Worm (Caenorhabditis elegans): ENCODE data around the gene F22E5.13.
"Not testable (repeated sequence)": the region's sequence is repeated elsewhere in the genome, so short reads cannot be mapped to it uniquely, and the experiment has no call there.

F22E5.13 gene

DNA sequence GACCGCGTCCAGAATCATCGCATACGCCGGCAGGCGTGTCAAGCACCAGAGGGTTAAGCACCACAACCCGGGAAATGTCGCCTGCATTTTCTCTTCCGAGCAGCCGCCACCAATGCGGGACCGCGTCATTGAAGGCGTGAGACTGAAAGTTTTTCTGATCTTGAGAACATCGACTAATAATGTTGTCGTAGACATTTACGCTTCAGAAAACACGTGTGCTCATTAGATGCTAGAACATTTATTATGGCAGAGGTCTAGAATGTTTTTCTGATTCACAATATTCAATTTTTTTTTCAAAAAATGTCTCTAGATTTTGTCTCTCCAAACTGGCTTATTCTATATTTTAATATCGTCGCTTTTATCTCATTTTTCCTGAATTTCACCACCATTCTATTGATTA is 7.2 kb upstream of the F22E5.13 start, which contains the start of gene sri-47:
sri-47 (plus strand) TSS at position 301 of the 400 bp plus-strand sequence.
- TF ChIP-seq unc-62 (GFP tag; optimal IDR thresholded peaks at IDR 0.05) = no peak

DNA sequence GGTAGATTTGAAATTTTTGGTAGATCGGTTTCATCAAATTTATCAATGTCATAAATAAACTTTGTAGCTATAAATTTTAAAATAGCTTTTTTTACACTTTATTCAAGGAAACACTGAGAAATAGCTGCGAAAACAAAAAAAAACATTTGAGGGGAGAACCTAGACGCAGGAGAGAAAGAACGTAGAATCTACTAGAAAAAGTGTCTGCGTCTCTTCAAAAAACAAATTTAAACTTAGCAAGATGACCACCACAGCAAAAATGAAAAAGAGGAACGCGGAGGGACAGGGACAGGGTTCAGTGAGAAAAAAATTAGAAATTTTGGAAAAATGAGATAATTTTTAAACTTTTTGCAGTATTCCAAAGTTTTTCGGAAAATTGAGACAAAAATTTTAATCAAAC is 424 bp downstream of the F22E5.13 start:
- TF ChIP-seq unc-62 (GFP tag; optimal IDR thresholded peaks at IDR 0.05) = no peak

DNA sequence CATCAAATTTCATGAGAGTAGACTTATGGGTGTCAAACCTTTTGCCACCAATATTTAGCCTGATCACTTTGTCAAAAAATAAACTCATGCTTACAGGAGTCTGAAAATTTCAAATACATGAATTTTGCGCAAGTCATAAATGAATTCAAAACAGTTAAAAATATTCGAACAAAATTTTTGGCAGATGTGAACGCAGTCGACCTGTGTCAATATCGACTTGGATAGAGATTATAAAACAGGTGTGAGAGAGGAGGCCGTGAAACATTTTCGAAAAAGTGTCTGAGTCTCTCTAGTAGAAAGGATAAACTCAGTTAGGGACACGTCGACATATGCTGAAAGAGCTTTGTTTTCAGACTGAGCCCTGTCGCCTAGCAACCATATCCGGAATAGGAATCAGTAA is 2.7 kb downstream of the F22E5.13 start, which contains the start of gene F22E5.12:
F22E5.12 (minus strand) TSS at position 101 of the 400 bp plus-strand sequence.
- TF ChIP-seq unc-62 (GFP tag; optimal IDR thresholded peaks at IDR 0.05) = not testable (repeated sequence)

DNA sequence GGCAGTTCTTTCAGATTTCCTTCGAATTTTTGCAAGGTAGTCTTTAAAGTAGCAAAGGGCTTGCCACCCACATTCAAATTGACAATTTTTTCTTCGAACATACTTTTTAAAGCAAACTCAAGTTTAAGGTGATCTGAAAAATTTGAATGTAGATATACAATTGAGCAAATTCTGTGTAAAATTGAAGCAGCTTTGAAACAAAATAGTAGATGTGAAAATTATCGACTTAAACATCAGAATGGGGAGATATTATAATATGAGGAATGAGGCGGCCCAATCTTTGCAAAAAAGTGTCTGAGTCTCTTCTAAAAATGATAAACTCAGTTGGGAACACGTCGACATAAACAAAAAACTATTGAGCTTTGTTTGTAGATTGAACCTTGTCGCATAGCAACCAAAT is 4.9 kb downstream of the F22E5.13 start, which contains the start of gene F22E5.11:
F22E5.11 (minus strand) TSS at position 101 of the 400 bp plus-strand sequence.
- no peak for TF ChIP-seq unc-62 (GFP tag; optimal IDR thresholded peaks at IDR 0.05)

DNA sequence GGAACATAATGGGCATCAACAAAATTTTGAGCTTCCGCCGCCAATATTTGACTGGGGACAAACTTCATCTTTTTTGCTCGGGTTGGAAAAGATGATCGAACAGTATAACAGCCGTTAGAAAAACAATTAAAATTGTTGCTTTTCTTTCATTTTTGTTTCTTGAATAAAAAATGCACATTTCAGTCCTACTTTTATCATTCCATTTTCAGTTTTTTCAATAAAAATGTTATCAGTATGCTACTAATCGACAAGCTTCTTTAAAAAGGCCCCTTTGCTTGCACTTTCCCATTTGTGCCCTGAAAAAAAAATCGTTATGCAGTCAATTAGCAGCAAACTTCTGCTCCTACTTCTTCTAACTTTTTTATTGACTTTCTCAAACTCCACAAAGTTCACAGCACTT is 7.7 kb downstream of the F22E5.13 start, which contains the start of gene F22E5.7:
F22E5.7 (plus strand) TSS at position 301 of the 400 bp plus-strand sequence.
- TF ChIP-seq unc-62 (GFP tag; optimal IDR thresholded peaks at IDR 0.05) = no peak

DNA sequence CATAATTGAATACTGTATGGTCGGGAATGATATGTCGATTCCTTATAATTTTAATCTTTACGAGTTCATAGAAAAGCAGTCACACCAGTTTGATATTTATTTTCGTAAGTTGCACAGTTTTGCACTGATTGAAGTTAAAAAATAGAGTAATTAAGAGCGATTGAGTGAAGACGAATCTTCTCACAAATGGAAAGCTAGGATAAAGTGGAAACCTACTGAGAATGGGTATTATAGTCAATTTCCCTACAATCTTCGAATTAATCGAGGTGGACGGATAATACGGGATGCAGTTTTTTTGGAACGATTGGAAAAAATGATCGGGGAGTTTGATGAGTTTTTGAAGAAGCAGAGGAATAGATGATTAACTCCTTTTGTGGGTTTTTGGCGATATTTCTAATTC is 8.5 kb downstream of the F22E5.13 start, which contains the start of gene F22E5.23:
F22E5.23 (plus strand) TSS at position 301 of the 400 bp plus-strand sequence.
- no peak for TF ChIP-seq unc-62 (GFP tag; optimal IDR thresholded peaks at IDR 0.05)

DNA sequence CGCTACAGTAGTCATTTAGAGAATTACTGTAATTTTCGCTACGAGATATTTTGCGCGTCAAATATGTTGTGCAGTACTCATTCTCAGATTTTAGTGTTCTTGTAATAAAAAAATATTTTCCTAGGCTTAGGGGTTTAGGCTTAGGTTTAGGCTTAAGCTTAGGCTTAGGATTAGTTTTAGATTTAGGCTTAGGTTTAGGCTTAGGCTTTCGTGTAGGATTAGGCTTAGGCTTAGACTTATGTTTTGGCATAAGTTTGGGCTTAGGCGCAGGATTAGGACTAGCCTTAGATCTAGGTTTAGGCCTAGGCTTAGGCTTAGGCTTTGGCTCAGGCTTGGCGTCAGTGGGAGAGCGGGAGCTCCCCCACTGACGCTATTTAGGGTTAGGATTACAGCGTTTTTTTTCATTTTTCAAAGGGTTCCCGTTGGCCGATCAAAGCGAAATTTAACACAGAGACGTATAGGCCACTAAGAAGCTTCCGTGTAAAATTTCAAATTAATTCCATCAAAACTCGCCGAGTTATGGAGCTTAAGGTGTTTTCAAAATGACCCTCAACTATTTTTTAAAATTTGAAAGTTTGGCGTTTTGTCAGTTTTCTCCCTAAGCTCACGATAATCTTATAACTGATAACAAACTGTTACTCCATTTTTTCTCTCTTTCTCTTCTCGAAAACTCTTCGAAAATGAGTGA is 9.9 kb downstream of the F22E5.13 start, which contains the start of gene F22E5.8:
F22E5.8 (plus strand) TSS at position 638 of the 688 bp plus-strand sequence.
- not testable (repeated sequence) for TF ChIP-seq unc-62 (GFP tag; optimal IDR thresholded peaks at IDR 0.05)

DNA sequence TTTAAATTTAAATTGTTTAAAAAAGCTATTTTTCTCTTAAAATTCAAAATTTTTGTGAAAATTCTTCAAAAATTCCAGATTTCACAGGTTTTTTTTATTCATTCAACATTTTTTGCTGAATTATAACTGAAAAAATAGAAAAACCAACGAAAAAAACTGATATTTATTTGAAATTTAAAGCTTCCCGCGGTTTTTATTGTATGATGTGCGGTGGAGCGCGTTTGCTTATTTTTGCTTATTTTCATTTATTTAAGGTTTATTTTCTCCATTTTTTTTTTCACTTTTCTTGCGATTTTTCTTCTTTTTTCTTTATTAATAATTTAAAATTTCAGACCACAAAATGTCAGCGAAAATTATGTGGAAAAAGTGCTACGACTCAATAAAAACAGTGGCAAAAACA is 11.4 kb downstream of the F22E5.13 start, which contains the start of gene F22E5.9:
F22E5.9 (plus strand) TSS at position 327 of the 400 bp plus-strand sequence.
- no peak for TF ChIP-seq unc-62 (GFP tag; optimal IDR thresholded peaks at IDR 0.05)

DNA sequence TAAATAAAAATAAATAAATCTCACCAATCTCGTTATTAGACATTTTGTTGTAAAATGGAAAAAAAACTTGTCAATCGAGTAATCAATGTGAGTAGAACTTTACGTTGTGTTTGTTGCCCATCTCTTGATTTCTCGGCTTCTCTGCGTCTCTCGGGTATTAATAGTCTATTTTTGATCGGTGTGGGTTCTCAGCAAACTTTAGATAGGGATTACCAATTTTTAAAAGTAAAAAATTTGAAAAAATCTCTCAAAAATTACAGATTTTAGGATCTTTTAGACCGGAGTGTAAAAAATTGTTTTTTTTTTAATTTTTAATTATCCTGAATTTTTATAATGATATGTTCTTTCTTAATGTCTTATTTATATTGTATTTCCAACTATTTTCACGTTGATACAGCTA is 12.1 kb downstream of the F22E5.13 start, which contains the start of gene F22E5.21:
F22E5.21 (minus strand) TSS at position 101 of the 400 bp plus-strand sequence.
- no peak for TF ChIP-seq unc-62 (GFP tag; optimal IDR thresholded peaks at IDR 0.05)

DNA sequence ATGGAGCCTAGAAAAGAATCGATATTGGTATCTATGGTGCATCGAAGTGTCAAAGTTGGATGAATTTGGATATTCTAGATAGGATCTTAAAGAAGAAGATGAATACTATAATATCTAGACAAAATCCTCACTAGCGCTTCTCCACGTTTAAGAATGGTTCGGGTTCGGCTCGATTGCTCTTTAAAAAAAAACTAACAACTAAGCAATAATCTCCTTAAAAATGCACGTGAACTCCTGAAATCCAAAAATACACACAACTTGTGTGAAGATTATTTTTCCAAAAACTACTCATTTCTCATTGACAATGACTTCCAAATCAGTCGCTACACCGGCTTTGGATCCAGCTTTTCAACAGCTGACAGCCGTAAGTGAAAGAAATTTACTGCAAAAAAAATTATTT is 18.3 kb downstream of the F22E5.13 start, which contains the start of gene D2062.1:
D2062.1 (plus strand) TSS at position 301 of the 400 bp plus-strand sequence.
- TF ChIP-seq unc-62 (GFP tag; optimal IDR thresholded peaks at IDR 0.05) = no peak

DNA sequence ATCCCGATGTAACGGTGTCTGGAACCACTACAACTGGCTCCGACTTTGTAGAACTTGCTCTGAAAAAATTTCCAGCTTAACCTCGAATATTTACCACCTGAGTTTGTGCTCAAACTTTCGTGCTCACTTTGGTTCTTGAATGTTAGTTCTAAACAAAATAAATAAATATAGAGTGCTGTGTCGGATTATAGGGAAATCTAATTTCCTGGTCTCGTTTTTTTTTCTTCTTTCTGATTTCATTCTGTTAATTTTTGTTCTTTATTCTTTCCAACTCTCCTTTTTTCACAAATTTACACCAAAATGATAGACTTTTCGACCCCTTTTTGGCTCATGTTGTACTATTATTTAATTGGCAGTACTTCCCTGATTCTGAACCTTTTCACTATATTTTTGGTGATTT is 20.2 kb downstream of the F22E5.13 start, which contains the start of gene sri-37:
sri-37 (plus strand) TSS at position 301 of the 400 bp plus-strand sequence.
- TF ChIP-seq unc-62 (GFP tag; optimal IDR thresholded peaks at IDR 0.05) = no peak

DNA sequence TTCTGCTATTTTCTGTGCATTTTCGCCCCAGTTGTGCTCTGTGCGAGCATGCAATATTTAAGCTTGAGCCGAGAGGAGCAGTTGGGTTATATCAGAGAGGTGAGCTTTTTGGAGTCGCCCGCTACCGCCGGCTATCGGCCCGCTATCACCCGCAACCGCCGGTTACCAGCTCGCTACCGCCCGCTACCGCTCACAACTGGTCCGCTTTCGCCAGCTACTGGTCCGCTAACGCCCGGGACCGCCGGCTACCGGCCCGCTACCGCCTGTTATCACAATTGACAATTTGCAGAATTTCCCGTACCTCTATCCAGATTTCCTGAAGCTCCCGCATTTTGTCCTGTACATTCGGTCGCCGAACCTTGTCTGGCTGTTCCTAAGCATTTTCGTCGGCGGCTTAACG is 21.0 kb downstream of the F22E5.13 start:
- no peak for TF ChIP-seq unc-62 (GFP tag; optimal IDR thresholded peaks at IDR 0.05)

DNA sequence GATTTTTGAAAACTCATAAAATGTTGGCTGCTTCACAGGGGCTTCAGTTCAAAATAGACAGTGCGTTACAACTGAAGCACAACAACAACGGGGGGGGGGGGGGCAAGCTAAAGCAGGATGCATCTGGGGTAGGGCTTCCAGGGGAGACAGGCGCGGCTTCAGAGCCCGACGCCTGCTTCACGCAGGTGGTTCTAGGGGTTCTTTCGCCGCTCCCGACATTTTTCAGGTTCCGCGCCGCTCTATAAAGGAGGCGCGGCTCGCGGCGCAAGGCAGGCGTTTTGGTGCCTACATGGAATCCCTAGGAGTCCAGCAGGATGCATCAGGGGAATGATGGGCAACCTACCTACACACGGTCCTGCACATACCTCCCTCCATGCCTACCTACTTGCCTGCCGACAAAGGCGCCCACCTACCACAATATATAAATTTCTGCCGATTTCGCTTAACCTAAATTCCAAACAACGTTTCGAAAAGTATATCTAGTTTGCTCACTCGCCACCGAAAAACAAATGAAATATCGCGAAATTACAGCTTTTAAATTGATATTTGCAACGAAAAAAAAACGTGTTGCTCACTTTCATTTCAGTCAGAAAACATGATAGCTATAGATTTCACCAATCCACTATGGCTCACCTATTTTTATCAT is 22.2 kb downstream of the F22E5.13 start, which contains the start of gene sri-71:
sri-71 (plus strand) TSS at position 596 of the 646 bp plus-strand sequence.
- no peak for TF ChIP-seq unc-62 (GFP tag; optimal IDR thresholded peaks at IDR 0.05)

DNA sequence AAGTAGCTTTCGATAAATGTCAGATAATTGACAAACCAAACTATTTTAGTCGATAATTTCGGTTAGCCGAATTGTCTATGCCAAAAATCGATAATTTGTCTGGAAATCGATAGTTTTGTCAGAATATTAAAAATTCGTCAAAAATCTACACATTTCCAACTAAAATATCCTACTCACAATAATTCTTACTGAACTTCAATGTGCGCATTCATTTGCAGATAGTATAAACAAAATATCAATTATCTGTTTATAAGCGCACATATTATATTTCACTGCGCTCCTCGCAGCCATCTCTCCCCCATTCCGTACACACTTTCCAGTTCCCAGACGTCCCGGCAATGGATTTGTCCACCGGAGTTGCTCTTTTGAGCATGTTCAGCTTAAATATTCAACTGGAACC is 24.6 kb downstream of the F22E5.13 start, which contains the start of gene lgc-28:
lgc-28 (plus strand) TSS at position 301 of the 400 bp plus-strand sequence.
- no peak for TF ChIP-seq unc-62 (GFP tag; optimal IDR thresholded peaks at IDR 0.05)

DNA sequence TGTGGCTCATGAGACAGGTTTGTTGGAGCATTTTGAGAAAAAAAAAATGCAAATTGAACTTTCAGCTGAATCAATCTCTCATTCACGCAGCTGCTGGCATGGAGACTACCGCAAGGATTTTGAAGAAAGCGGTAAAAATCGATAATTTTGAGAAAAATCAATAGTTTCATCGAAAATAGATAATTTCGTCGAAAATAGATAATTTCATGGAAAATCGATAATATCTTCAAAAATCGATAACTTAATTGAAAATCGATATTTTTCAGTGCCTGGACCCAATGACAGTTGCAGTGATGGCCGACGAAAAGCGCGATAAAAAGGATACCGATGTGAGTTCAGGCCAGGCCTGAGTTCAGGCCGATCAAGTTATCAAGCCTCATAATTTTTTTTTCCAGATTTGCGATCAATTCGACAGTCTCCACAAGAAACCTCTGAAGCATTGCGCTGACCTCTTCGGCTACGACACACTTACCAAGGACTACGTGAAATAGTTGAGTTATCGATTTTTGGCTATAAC is 26.4 kb downstream of the F22E5.13 start, which contains the start of gene D2062.4:
D2062.4 (plus strand) TSS at position 467 of the 517 bp plus-strand sequence.
- TF ChIP-seq unc-62 (GFP tag; optimal IDR thresholded peaks at IDR 0.05) = not testable (repeated sequence)

DNA sequence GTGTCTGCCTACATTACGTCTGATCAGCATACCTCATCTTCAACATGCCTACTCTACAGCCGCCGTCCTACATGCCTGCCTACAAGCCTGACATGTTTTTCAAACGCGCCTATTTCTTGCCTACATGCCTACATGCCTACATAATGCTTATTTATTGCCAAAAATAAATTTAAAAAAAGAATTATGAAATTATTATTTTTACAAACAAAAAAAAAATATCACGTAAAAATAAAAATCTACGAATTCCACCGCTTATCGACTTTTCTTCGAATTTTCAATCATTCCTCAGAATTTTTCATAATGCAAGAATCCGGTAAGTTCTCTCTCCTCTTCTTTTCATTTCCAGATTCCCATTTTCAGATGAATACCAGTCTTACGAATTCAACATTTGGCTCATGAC is 27.0 kb downstream of the F22E5.13 start, which contains the start of gene D2062.5:
D2062.5 (plus strand) TSS at position 301 of the 400 bp plus-strand sequence.
- no peak for TF ChIP-seq unc-62 (GFP tag; optimal IDR thresholded peaks at IDR 0.05)
